Fruit fly (Drosophila melanogaster): ENCODE measurements around the gene mol.
A peak's percentile ranks its signal among the peaks of the same experiment; 100 is the strongest.

The mol gene

DNA sequence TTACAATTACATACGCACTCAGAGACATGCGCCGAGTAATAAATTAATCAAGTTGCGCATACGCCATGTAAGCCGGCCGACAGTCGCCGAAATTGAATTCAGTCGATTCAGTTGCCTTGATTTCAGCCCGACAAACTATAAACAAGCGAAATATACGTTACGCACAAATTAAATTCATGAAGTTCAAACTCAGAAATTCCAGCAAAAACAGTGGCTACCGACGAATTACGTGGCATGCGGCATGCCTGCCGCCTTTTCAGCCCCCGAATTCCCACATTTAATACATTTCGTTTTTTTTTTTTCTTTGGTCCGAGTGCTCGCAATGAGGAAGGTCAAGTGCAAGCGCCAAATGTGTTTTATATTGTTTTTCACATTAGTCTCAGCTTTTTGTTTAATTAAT, 3.0 kb upstream of the mol start:
- TF ChIP-seq CG12605 (GFP tag; IDR thresholded peaks at IDR 0.05) (no peak), CG8301 (tag; optimal IDR thresholded peaks at IDR 0.05) (no peak), rn (GFP tag; IDR thresholded peaks at IDR 0.05) (no peak)

DNA sequence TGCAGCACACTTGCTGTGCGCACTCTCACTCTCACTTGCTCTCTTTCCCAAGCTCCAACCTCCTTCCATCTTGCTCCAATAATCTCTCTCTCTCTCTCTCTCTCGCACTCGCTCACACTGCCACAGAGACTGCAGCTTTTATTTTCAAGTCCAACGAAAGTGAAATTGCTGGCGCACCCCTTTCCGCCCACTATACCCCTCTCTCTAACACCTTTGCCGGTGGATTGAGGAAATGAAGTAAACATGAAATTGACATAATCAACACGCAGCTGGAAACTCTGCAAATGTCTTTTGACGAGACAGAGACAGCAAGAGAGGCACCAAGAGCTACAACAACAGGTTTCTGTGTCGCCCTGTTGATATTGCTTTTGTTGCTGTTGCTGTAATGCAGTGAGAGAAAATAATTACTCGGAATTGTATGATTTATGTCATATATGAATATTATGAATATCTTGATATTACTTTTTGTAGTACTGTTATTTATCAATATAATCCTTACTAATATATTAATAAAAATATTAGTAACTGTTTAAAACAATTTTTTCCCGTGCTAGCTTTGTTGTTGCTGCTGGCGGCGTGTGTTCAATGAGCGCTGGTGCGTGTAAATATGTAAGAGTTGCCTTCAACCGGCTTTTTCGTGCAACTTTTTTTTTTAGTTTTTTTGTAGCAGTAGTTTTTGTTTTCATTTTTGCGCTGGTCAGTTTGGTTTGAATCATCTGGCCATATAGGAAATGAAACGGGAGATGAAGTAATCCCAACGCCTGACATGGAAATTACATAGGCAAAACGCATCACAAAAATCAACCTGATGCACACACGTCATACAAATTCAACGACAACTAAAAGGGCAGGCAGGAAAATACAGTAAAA, 1.5 kb downstream of the mol start:
- TF ChIP-seq gl (tag; optimal IDR thresholded peaks at IDR 0.05): peak; percentile 90
- peak; percentile 91 for TF ChIP-seq CG8301 (tag; optimal IDR thresholded peaks at IDR 0.05)
- peak; percentile 98 for TF ChIP-seq CG15710 (tag; optimal IDR thresholded peaks at IDR 0.05)
- peak; percentile 91 for TF ChIP-seq Ets98B (GFP tag; IDR thresholded peaks at IDR 0.05)
- peak; percentile 91 for TF ChIP-seq rn (GFP tag; IDR thresholded peaks at IDR 0.05)
- peak; percentile 88 for TF ChIP-seq Pif1A (GFP tag; optimal IDR thresholded peaks at IDR 0.05)
- TF ChIP-seq Snoo (tag; optimal IDR thresholded peaks at IDR 0.05): peak; percentile 85
- peak; percentile 92 for TF ChIP-seq Pif1B (GFP tag; optimal IDR thresholded peaks at IDR 0.05)
- TF ChIP-seq CG13204 (GFP tag; optimal IDR thresholded peaks at IDR 0.05): peak; percentile 79
- TF ChIP-seq CG9948 (tag; optimal IDR thresholded peaks at IDR 0.05): peak; percentile 96
- TF ChIP-seq D1 (tag; optimal IDR thresholded peaks at IDR 0.05): peak; percentile 96
- TF ChIP-seq CG4496 (GFP tag; IDR thresholded peaks at IDR 0.05): peak; percentile 96
- TF ChIP-seq CG8159 (tag; optimal IDR thresholded peaks at IDR 0.05): peak; percentile 98
- TF ChIP-seq CG17806 (tag; optimal IDR thresholded peaks at IDR 0.05): peak; percentile 97
- TF ChIP-seq CG10348 (GFP tag; IDR thresholded peaks at IDR 0.05): peak; percentile 74; the same call in 1 of the 2 replicates
- peak; percentile 94 for TF ChIP-seq CG34367 (tag; optimal IDR thresholded peaks at IDR 0.05)
- TF ChIP-seq fd96Ca (GFP tag; IDR thresholded peaks at IDR 0.05): peak; percentile 90
- TF ChIP-seq EcR (GFP tag; optimal IDR thresholded peaks at IDR 0.05): peak; percentile 82
- peak; percentile 89 for TF ChIP-seq CG12605 (GFP tag; IDR thresholded peaks at IDR 0.05)
- peak; percentile 91 for TF ChIP-seq CG14655 (GFP tag; optimal IDR thresholded peaks at IDR 0.05)
- peak; percentile 97 for TF ChIP-seq CG32121 (GFP tag; IDR thresholded peaks at IDR 0.05)

DNA sequence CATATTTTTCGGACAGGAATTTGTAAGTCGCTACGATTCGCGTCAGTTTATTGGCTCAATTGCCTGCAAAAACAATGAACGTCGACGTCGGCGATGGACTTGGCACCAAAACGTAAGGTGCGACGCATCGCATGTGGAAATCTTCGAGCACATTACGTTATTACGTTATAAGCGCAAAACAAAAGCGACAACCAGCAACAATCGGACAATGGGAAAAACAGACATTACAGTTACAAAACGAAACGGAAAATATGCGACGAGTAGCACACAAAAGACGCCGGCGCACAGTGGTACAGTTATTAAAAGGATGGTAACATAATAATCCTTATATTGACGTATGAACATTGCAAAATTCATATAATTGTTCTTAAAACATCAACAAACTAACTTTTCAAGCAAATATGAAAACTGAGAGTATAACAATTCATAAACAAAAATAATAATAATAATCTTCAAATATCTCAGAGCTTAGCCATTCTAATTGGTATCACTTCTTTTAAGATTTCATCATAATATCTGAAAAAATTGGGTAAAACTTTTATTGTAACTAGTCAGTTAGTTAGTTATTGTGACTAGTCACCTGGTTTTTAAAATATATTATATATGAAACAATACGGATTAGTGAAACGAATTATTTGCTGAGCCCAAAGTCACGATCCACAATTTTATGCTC, 2.4 kb downstream of the mol start:
- no peak for TF ChIP-seq rn (GFP tag; IDR thresholded peaks at IDR 0.05)
- no peak for TF ChIP-seq CG10348 (GFP tag; IDR thresholded peaks at IDR 0.05)
- no peak for TF ChIP-seq fd96Ca (GFP tag; IDR thresholded peaks at IDR 0.05)
- peak; percentile 17 for TF ChIP-seq CG14655 (GFP tag; optimal IDR thresholded peaks at IDR 0.05)
- TF ChIP-seq CG8159 (tag; optimal IDR thresholded peaks at IDR 0.05): peak; percentile 74
- no peak for TF ChIP-seq Pif1A (GFP tag; optimal IDR thresholded peaks at IDR 0.05)
- TF ChIP-seq Snoo (tag; optimal IDR thresholded peaks at IDR 0.05): no peak
- peak; percentile 47 for TF ChIP-seq CG34367 (tag; optimal IDR thresholded peaks at IDR 0.05)
- TF ChIP-seq CG12605 (GFP tag; IDR thresholded peaks at IDR 0.05): no peak
- TF ChIP-seq Pif1B (GFP tag; optimal IDR thresholded peaks at IDR 0.05): peak; percentile 15
- peak; percentile 73 for TF ChIP-seq CG15710 (tag; optimal IDR thresholded peaks at IDR 0.05)
- TF ChIP-seq CG8301 (tag; optimal IDR thresholded peaks at IDR 0.05): no peak
- no peak for TF ChIP-seq CG32121 (GFP tag; IDR thresholded peaks at IDR 0.05)
- no peak for TF ChIP-seq gl (tag; optimal IDR thresholded peaks at IDR 0.05)
- no peak for TF ChIP-seq D1 (tag; optimal IDR thresholded peaks at IDR 0.05)
- peak; percentile 62 for TF ChIP-seq CG9948 (tag; optimal IDR thresholded peaks at IDR 0.05)
- TF ChIP-seq CG17806 (tag; optimal IDR thresholded peaks at IDR 0.05): peak; percentile 39
- peak; percentile 26; the same call in 1 of the 3 replicates for TF ChIP-seq CG4496 (GFP tag; IDR thresholded peaks at IDR 0.05)
- TF ChIP-seq CG13204 (GFP tag; optimal IDR thresholded peaks at IDR 0.05): no peak
- no peak for TF ChIP-seq Ets98B (GFP tag; IDR thresholded peaks at IDR 0.05)
- no peak for TF ChIP-seq EcR (GFP tag; optimal IDR thresholded peaks at IDR 0.05)

DNA sequence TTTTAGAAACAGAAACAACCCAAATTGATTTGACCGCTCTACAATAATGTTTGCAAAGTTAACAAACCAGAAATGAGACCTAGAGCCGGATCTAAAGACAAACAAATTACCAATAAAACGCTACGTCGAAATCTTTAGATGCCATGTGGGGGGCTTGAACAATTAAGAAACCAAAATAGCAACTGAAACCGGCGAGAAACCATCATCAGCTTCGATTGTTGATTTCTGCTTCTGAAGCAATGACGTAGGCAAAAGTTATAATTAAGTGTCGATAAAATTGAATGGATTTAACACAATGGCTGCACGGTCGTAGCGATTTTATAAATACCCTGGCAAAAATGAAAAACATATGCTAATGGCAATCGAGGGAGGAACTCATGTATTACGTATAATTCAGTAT, 4.5 kb downstream of the mol start:
- TF ChIP-seq CG8159 (tag; optimal IDR thresholded peaks at IDR 0.05): no peak
- no peak for TF ChIP-seq CG32121 (GFP tag; IDR thresholded peaks at IDR 0.05)

DNA sequence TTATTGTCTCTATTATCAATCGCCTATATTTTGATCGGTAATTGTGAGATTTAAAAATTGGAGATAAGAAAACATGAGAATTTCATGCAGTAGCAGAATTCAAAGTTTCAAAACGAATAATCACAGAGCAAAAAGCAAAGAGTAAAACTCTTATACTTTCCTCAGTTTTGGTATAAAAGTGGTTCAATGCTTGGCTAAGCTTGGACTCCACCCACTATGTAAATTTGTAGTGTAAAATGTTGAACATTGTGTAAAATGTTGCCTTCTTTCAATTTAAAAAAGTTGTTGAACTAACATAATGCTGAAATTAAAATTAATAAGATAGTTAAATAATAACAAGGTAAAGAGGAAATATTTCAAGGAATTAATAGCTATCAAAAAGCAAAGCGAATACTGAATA, 24.5 kb downstream of the mol start:
- TF ChIP-seq CG8301 (tag; optimal IDR thresholded peaks at IDR 0.05) (no peak), D1 (tag; optimal IDR thresholded peaks at IDR 0.05) (no peak), CG14655 (GFP tag; optimal IDR thresholded peaks at IDR 0.05) (no peak), rn (GFP tag; IDR thresholded peaks at IDR 0.05) (no peak), CG10348 (GFP tag; IDR thresholded peaks at IDR 0.05) (no peak), gl (tag; optimal IDR thresholded peaks at IDR 0.05) (no peak), CG32121 (GFP tag; IDR thresholded peaks at IDR 0.05) (no peak)

DNA sequence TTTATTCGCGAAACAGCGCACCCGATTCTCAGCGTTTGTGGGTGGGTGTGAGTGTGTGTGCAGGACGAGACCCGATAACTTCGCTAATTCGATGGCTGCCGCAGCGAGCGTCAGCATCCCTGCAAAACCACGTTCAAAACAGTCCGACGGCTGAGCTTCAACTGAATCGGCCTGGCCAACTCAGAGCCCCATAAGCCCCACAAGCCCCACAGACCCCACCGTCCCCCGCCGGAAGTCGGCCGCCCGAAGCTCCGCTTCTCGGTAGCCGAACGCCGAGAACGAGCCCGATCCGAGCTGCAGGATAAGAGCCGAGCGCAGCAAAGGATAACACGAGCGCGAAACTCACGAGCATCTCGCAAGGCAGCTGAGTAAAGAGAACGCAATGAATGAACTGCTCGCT, 25.2 kb downstream of the mol start, which contains the start of gene side-II:
Gene side-II, minus strand, starts transcription at position 168 of the 400 bp plus-strand sequence.
- TF ChIP-seq CG12605 (GFP tag; IDR thresholded peaks at IDR 0.05) (no peak), CG4496 (GFP tag; IDR thresholded peaks at IDR 0.05) (peak; percentile 62), rn (GFP tag; IDR thresholded peaks at IDR 0.05) (0 out of 2 replicates have a peak, but pooled peaks have one; percentile 9)

Measured in whole organism, pupa.